Fruit fly (Drosophila melanogaster) whole organism, adult: Measurements from ENCODE around the gene Ccp84Af.

Experiments
- CG11617 ChIP-seq: fragments of 200-800 bp; sonication (Bioruptor generic); optimal IDR thresholded peaks from 2 replicates; lab custom pipeline; 2017; ENCODE audit warnings: mild to moderate bottlenecking, missing biosample characterization, missing genetic modification reagents, missing genetic modification characterization
- CG12768 ChIP-seq: fragments of 200-800 bp; sonication (Bioruptor generic); optimal IDR thresholded peaks from 2 replicates; lab custom pipeline; 2017; ENCODE audit warnings: missing biosample characterization, missing genetic modification characterization, mild to moderate bottlenecking, moderate library complexity, missing genetic modification reagents
- CG14711 ChIP-seq: fragments of 200-800 bp; sonication (Bioruptor generic); optimal IDR thresholded peaks from 2 replicates; lab custom pipeline; 2018; ENCODE audit warnings: missing biosample characterization, mild to moderate bottlenecking, missing genetic modification characterization, moderate library complexity
- CG1620 ChIP-seq: fragments of 200-800 bp; sonication (Bioruptor generic); optimal IDR thresholded peaks from 2 replicates; lab custom pipeline; 2016; ENCODE audit warnings: missing biosample characterization, missing genetic modification characterization
- CG33017 ChIP-seq: fragments of 200-800 bp; sonication (Bioruptor generic); optimal IDR thresholded peaks from 2 replicates; lab custom pipeline; 2018; ENCODE audit warnings: missing biosample characterization, mild to moderate bottlenecking, missing genetic modification characterization, moderate library complexity
- CG5204 ChIP-seq: fragments of 200-800 bp; sonication (Bioruptor generic); optimal IDR thresholded peaks from 2 replicates; lab custom pipeline; 2016; ENCODE audit warnings: missing biosample characterization, missing genetic modification characterization
- CG7045 ChIP-seq: fragments of 200-800 bp; sonication (Bioruptor generic); optimal IDR thresholded peaks from 2 replicates; lab custom pipeline; 2017; ENCODE audit warnings: missing biosample characterization, mild to moderate bottlenecking, missing genetic modification characterization
- CG7101 ChIP-seq: fragments of 200-800 bp; sonication (Bioruptor generic); optimal IDR thresholded peaks from 2 replicates; lab custom pipeline; 2018; ENCODE audit warnings: missing biosample characterization, mild to moderate bottlenecking, missing genetic modification characterization, moderate library complexity
- Clk ChIP-seq: fragments of 200-800 bp; sonication (Bioruptor generic); optimal IDR thresholded peaks from 2 replicates; lab custom pipeline; 2017; ENCODE audit warnings: missing biosample characterization, missing genetic modification characterization
- Crg-1 ChIP-seq: fragments of 200-800 bp; sonication (Bioruptor generic); optimal IDR thresholded peaks from 2 replicates; lab custom pipeline; 2016; ENCODE audit warnings: missing biosample characterization, missing genetic modification characterization
- Hr96 ChIP-seq: fragments of 200-800 bp; sonication (Bioruptor generic); optimal IDR thresholded peaks from 2 replicates; lab custom pipeline; 2016; ENCODE audit warnings: missing biosample characterization, missing genetic modification characterization
- Mnt ChIP-seq: fragments of 200-800 bp; sonication (Bioruptor generic); optimal IDR thresholded peaks from 2 replicates; lab custom pipeline; 2016; ENCODE audit warnings: missing biosample characterization, mild to moderate bottlenecking, missing genetic modification characterization
- bab1 ChIP-seq: fragments of 200-800 bp; sonication (Bioruptor generic); optimal IDR thresholded peaks from 3 replicates; lab custom pipeline; 2019; ENCODE audit warnings: missing biosample characterization, mild to moderate bottlenecking, missing genetic modification characterization, moderate library complexity
- cic ChIP-seq: fragments of 200-800 bp; sonication (Bioruptor generic); optimal IDR thresholded peaks from 2 replicates; lab custom pipeline; 2017; ENCODE audit warnings: missing biosample characterization, mild to moderate bottlenecking, missing genetic modification characterization, moderate library complexity
- cnc ChIP-seq, 2 experiments: fragments of >200 bp; optimal IDR thresholded peaks; 2 replicates each; lab custom pipeline; 2017
- kay ChIP-seq: fragments of 200-800 bp; sonication (Bioruptor generic); peaks from one replicate; lab custom pipeline; 2016; ENCODE audit warnings: missing biosample characterization, missing genetic modification characterization, borderline replicate concordance
- ovo ChIP-seq: fragments of 200-800 bp; sonication (Bioruptor generic); optimal IDR thresholded peaks from 2 replicates; lab custom pipeline; 2016; ENCODE audit warnings: missing biosample characterization, missing genetic modification characterization
- pad ChIP-seq: fragments of 200-800 bp; sonication (Bioruptor generic); optimal IDR thresholded peaks from 3 replicates; lab custom pipeline; 2017; ENCODE audit warnings: missing biosample characterization, missing genetic modification characterization, mild to moderate bottlenecking, moderate library complexity, missing genetic modification reagents
- tj ChIP-seq: fragments of 200-800 bp; sonication (Bioruptor generic); optimal IDR thresholded peaks from 3 replicates; lab custom pipeline; 2017; ENCODE audit warnings: missing biosample characterization, mild to moderate bottlenecking, missing genetic modification characterization, moderate library complexity
- toe ChIP-seq: fragments of 200-800 bp; sonication (Bioruptor generic); optimal IDR thresholded peaks from 2 replicates; lab custom pipeline; 2016; ENCODE audit warnings: missing biosample characterization, missing genetic modification characterization

Ccp84Af gene

DNA sequence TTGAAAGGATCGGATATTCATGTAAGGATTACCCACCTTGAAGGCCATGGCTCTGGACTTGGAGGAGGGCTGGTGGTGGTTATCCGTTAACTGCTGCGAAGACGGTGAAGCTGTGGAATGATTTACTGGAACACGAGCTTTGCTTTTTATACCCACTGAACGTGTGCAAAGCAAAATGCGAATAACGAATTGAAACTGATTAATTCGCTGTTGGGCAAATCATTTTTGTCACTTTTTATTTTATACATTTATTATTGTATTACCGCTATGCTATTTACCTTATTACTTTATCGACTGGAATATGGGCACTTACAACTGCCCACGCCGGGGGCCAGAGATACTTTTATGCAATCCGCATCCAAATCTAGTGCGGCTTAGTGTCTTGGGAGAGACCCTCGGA, at the start of gene Ccp84Af:
Ccp84Af (minus strand) TSS at position 101 of the 400 bp plus-strand sequence.
- TF ChIP-seq CG1620 (no peak), CG5204 (GFP tag; lab: Kevin White, UChicago) (no peak), bab1 (GFP tag; lab: Kevin White, UChicago) (no peak), Crg-1 (no peak), Hr96 (GFP tag; lab: Kevin White, UChicago) (no peak), pad (GFP tag; lab: Kevin White, UChicago) (no peak), CG11617 (GFP tag; lab: Kevin White, UChicago) (no peak), kay (no peak), Clk (GFP tag; lab: Kevin White, UChicago) (no peak), toe (no peak), cnc (optimal IDR thresholded peaks at IDR 0.05; lab: Kevin White, UChicago) (no peak), CG14711 (tag; lab: Kevin White, UChicago) (no peak), CG33017 (tag; lab: Kevin White, UChicago) (no peak), CG7101 (tag; lab: Kevin White, UChicago) (no peak), CG12768 (GFP tag; lab: Kevin White, UChicago) (no peak), ovo (no peak), Mnt (GFP tag; lab: Kevin White, UChicago) (no peak), tj (GFP tag; lab: Kevin White, UChicago) (no peak), cic (GFP tag; lab: Kevin White, UChicago) (no peak)

DNA sequence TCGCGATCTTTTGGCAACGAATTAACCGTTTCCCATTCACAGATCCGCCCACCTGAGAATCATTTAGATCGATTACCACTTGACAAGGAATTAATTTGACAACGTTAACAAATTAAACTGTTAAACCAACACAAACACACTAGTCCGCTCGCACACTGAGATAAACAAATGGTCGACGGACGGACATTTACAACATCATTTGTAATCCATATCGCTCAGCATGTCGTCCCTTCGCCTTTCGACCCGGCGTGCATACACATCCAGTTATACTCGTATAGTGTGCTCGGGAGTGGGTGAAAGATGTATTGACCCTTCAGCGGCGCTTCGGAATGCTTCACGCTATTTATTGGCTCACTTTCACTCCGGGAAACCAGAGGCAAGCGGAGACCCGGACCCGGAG, 45.7 kb upstream of the Ccp84Af start:
- TF ChIP-seq CG14711 (tag; lab: Kevin White, UChicago) (no peak), Hr96 (GFP tag; lab: Kevin White, UChicago) (no peak), Clk (GFP tag; lab: Kevin White, UChicago) (no peak), toe (no peak), bab1 (GFP tag; lab: Kevin White, UChicago) (no peak), kay (no peak), cic (GFP tag; lab: Kevin White, UChicago) (no peak), ovo (no peak), CG7101 (tag; lab: Kevin White, UChicago) (no peak)

DNA sequence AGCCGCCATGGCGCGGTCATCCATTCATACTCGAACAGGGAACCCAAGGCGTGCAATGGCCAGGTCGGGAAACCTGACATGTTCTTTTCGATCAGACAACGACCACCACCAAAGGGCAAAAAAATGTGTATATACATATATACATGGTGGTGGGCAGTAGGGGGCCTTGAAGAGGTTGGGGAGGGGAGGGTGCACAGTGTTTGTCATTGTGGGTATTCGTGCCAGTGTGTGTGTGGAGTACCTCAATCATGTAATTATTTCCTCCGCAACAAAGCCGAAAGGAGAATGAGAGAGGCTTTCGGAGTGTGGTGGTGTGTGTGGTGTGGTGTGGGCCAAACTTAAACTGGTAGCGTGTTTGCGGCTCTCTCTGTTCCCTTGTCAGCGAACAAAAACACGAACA, 36.1 kb upstream of the Ccp84Af start:
- TF ChIP-seq toe: no peak
- no peak for TF ChIP-seq CG5204 (GFP tag; lab: Kevin White, UChicago)
- no peak for TF ChIP-seq CG11617 (GFP tag; lab: Kevin White, UChicago)
- no peak for TF ChIP-seq CG7045 (GFP tag; lab: Kevin White, UChicago)
- TF ChIP-seq CG33017 (tag; lab: Kevin White, UChicago): no peak
- no peak for TF ChIP-seq tj (GFP tag; lab: Kevin White, UChicago)
- no peak for TF ChIP-seq cic (GFP tag; lab: Kevin White, UChicago)
- no peak for TF ChIP-seq kay

DNA sequence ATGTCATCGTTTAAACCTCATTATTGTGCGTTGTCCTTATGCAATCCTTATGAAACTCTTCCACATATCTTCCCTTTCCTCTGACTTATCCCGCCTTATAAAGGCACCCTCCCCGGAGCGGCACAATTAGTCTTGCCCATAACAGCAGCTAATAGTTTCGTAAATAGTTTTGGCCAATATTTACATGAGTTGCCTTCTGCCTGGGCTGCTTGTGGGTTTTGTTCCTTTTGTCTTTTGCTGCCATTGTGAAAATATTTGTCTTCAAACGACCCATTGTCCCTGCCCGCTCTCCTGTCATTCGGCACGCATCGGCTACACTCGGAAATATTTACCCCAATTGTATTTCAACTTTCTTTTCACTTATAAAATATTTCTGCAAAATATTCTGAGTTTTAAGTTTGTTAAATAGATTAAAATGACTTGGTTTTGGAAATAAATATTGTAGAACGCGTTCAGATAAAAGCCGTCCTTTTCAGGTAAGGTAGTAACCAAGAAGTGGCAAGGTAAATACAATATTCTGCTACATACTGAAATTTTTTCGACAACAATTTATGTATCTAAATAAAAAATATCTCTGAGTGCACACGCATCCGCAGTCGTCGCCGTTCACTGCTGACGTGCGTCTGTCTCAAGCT, 33.6 kb upstream of the Ccp84Af start:
- TF ChIP-seq ovo (no peak), CG7101 (tag; lab: Kevin White, UChicago) (no peak), CG5204 (GFP tag; lab: Kevin White, UChicago) (no peak), CG33017 (tag; lab: Kevin White, UChicago) (no peak), Clk (GFP tag; lab: Kevin White, UChicago) (no peak), Hr96 (GFP tag; lab: Kevin White, UChicago) (no peak), CG12768 (GFP tag; lab: Kevin White, UChicago) (no peak), cnc (optimal IDR thresholded peaks at IDR 0.05; lab: Kevin White, UChicago) (no peak), toe (no peak), bab1 (GFP tag; lab: Kevin White, UChicago) (no peak)

DNA sequence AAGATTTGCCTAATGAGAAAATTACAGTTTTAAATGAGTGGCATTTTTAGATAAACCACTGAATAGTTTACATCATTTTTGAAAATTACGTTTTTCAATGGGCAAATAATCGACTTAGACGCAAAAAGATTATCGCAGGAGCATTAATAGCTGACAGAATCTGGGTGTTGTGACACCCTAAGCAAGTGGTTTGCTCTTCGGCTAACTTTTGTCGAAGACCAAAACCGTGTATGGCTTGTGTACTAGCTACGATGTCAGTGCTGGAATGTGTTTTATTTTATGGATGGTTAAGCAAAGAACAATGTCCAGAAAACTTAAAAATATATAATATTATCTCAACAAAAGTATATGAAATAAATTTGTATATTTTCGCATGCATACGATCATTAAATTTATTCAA, 18.8 kb upstream of the Ccp84Af start:
- TF ChIP-seq CG33017 (tag; lab: Kevin White, UChicago): no peak
- TF ChIP-seq Crg-1: no peak
- TF ChIP-seq CG1620: no peak
- no peak for TF ChIP-seq Hr96 (GFP tag; lab: Kevin White, UChicago)
- no peak for TF ChIP-seq CG11617 (GFP tag; lab: Kevin White, UChicago)
- no peak for TF ChIP-seq CG7101 (tag; lab: Kevin White, UChicago)
- no peak for TF ChIP-seq Clk (GFP tag; lab: Kevin White, UChicago)
- no peak for TF ChIP-seq CG14711 (tag; lab: Kevin White, UChicago)
- no peak for TF ChIP-seq pad (GFP tag; lab: Kevin White, UChicago)
- no peak for TF ChIP-seq CG5204 (GFP tag; lab: Kevin White, UChicago)

DNA sequence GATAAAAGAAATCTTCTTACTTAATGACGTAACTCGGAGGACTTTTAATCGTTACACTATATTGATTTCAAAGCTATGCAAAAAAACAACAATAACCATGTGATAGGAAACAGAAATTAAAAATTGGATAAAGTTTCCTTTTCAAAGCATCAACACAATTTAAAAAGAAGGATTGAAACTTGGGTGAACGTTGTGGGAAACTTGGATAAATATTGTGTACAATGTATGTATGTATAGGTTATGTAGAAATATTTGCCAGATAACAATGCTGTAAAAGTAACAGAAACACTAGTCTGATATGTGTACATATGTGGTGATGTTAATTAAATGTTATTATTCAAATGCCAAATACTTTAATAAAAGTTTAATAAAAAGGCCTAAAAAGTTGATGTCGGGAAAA, 16.3 kb upstream of the Ccp84Af start:
- TF ChIP-seq CG14711 (tag; lab: Kevin White, UChicago): no peak
- no peak for TF ChIP-seq CG1620
- TF ChIP-seq bab1 (GFP tag; lab: Kevin White, UChicago): no peak
- TF ChIP-seq cnc (optimal IDR thresholded peaks at IDR 0.05; lab: Kevin White, UChicago): no peak
- no peak for TF ChIP-seq Clk (GFP tag; lab: Kevin White, UChicago)
- TF ChIP-seq CG5204 (GFP tag; lab: Kevin White, UChicago): no peak

DNA sequence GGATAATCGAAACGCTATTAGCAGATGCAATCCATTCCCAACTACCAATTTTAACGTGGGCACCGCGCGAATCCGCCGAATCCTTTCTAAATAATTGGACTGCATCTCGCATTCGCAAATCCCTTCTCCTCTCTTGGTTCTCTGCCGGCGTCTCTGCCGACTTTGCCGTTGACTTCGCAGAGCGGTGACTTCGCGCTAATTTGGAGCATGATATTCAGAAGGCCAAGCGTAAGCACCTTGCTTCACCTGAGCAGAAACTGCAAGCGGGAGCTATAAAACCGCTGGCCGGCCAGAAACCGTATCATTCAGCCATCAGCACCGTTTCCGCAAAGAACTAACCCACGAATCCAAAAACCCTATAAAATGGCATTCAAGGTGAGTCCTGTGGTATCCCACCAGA, 13.7 kb upstream of the Ccp84Af start, which contains the start of gene Ccp84Aa:
Ccp84Aa (plus strand) TSS at position 301 of the 400 bp plus-strand sequence.
- TF ChIP-seq CG33017 (tag; lab: Kevin White, UChicago) (no peak), Mnt (GFP tag; lab: Kevin White, UChicago) (no peak), ovo (no peak), bab1 (GFP tag; lab: Kevin White, UChicago) (no peak), CG14711 (tag; lab: Kevin White, UChicago) (no peak), pad (GFP tag; lab: Kevin White, UChicago) (no peak), tj (GFP tag; lab: Kevin White, UChicago) (no peak), CG12768 (GFP tag; lab: Kevin White, UChicago) (no peak), Clk (GFP tag; lab: Kevin White, UChicago) (no peak), cic (GFP tag; lab: Kevin White, UChicago) (no peak), toe (no peak), Crg-1 (no peak), CG5204 (GFP tag; lab: Kevin White, UChicago) (no peak)
